Worm (Caenorhabditis elegans): ENCODE data around the gene wdr-5.3.
A peak's percentile ranks its signal among the peaks of the same experiment; 100 is the strongest.

The wdr-5.3 gene

ce11 chrV:10762695-10763094, 25.8 kb downstream of the wdr-5.3 start, which contains the start of gene sre-6:
sre-6 (minus strand) TSS chrV:10762795.
- no peak for TF ChIP-seq swsn-7 (tag; optimal IDR thresholded peaks at IDR 0.05)
- TF ChIP-seq aly-2 (tag; optimal IDR thresholded peaks at IDR 0.05) = no peak
- TF ChIP-seq elt-2 (tag; optimal IDR thresholded peaks at IDR 0.05) = peak; percentile 26
- no peak for TF ChIP-seq ceh-63 (GFP tag; optimal IDR thresholded peaks at IDR 0.05)
- TF ChIP-seq snpc-4 (tag; optimal IDR thresholded peaks at IDR 0.05) = no peak
- TF ChIP-seq nhr-28 (tag; optimal IDR thresholded peaks at IDR 0.05) = no peak
- TF ChIP-seq Y116A8C.19 (tag; optimal IDR thresholded peaks at IDR 0.05; ENCODE audit: borderline replicate concordance) = no peak
- no peak for TF ChIP-seq lin-39 (tag; optimal IDR thresholded peaks at IDR 0.05)
- no peak for TF ChIP-seq nhr-19 (GFP tag; conservative IDR thresholded peaks at IDR 0.05)
- TF ChIP-seq ama-1 (optimal IDR thresholded peaks at IDR 0.05) = no peak
- TF ChIP-seq fkh-10 (GFP tag; optimal IDR thresholded peaks at IDR 0.05) = no peak
- TF ChIP-seq C34B4.2 (tag; optimal IDR thresholded peaks at IDR 0.05) = no peak
- TF ChIP-seq efl-1 (optimal IDR thresholded peaks at IDR 0.05) = no peak
- peak in 1 of 2 experiments; percentile 8 for TF ChIP-seq efl-1 (GFP tag; optimal IDR thresholded peaks at IDR 0.05 in 1 of 2)
- TF ChIP-seq dpl-1 (GFP tag; optimal IDR thresholded peaks at IDR 0.05) = no peak
- no peak for TF ChIP-seq ztf-4 (tag; optimal IDR thresholded peaks at IDR 0.05)
- no peak for TF ChIP-seq fos-1 (tag; optimal IDR thresholded peaks at IDR 0.05)
- no peak for TF ChIP-seq mdl-1 (tag; optimal IDR thresholded peaks at IDR 0.05)
- no peak for TF ChIP-seq aha-1 (tag; optimal IDR thresholded peaks at IDR 0.05)

ce11 chrV:10764066-10764465, 27.1 kb downstream of the wdr-5.3 start, which contains the start of gene ocr-1:
ocr-1 (plus strand) TSS chrV:10764366.
- TF ChIP-seq isw-1 (GFP tag; IDR thresholded peaks at IDR 0.05) (no peak), C04F5.9 (tag; optimal IDR thresholded peaks at IDR 0.05) (no peak), lin-13 (GFP tag; optimal IDR thresholded peaks at IDR 0.05) (no peak), swsn-7 (tag; optimal IDR thresholded peaks at IDR 0.05) (no peak), dsc-1 (tag; optimal IDR thresholded peaks at IDR 0.05) (no peak), sox-4 (tag; optimal IDR thresholded peaks at IDR 0.05) (no peak), egl-13 (tag; optimal IDR thresholded peaks at IDR 0.05) (no peak), aha-1 (tag; optimal IDR thresholded peaks at IDR 0.05) (no peak), fkh-10 (GFP tag; optimal IDR thresholded peaks at IDR 0.05) (no peak), ceh-82 (tag; optimal IDR thresholded peaks at IDR 0.05) (no peak), tbx-2 (tag; optimal IDR thresholded peaks at IDR 0.05) (no peak), C16A3.4 (tag; optimal IDR thresholded peaks at IDR 0.05) (no peak), ces-1 (GFP tag; optimal IDR thresholded peaks at IDR 0.05) (no peak)

ce11 chrV:10768892-10769291, 32.0 kb downstream of the wdr-5.3 start:
- no peak for TF ChIP-seq ceh-88 (GFP tag; IDR thresholded peaks at IDR 0.05)
- TF ChIP-seq ets-5 (GFP tag; IDR thresholded peaks at IDR 0.05) = no peak
- TF ChIP-seq unc-30 (tag; optimal IDR thresholded peaks at IDR 0.05) = no peak
- no peak for TF ChIP-seq pqm-1 (tag; optimal IDR thresholded peaks at IDR 0.05)
- TF ChIP-seq nhr-77 (tag; optimal IDR thresholded peaks at IDR 0.05) = no peak
- TF ChIP-seq tlp-1 (tag; optimal IDR thresholded peaks at IDR 0.05) = no peak
- no peak for TF ChIP-seq ceh-90 (tag; optimal IDR thresholded peaks at IDR 0.05)
- no peak for TF ChIP-seq snu-23 (GFP tag; optimal IDR thresholded peaks at IDR 0.05)
- no peak for TF ChIP-seq sup-37 (GFP tag; optimal IDR thresholded peaks at IDR 0.05)
- no peak for TF ChIP-seq irx-1 (tag; optimal IDR thresholded peaks at IDR 0.05)

ce11 chrV:10770026-10770425, 33.1 kb downstream of the wdr-5.3 start, which contains the start of the genes D1054.1 and pas-2:
D1054.1 (minus strand) TSS chrV:10770217.
pas-2 (plus strand) TSS chrV:10770368.
- TF ChIP-seq lsy-2 (tag; optimal IDR thresholded peaks at IDR 0.05) (peak in 1 of 2 experiments; percentile 41), lin-14 (GFP tag; optimal IDR thresholded peaks at IDR 0.05) (peak; percentile 54), efl-1 (optimal IDR thresholded peaks at IDR 0.05) (peak in 1 of 2 experiments; percentile 24), efl-1 (GFP tag; optimal IDR thresholded peaks at IDR 0.05 in 1 of 2) (peak in 1 of 2 experiments; percentile 3), mab-9 (GFP tag; IDR thresholded peaks at IDR 0.05) (no peak), fkh-4 (tag; optimal IDR thresholded peaks at IDR 0.05; ENCODE audit: borderline replicate concordance) (no peak), rnt-1 (tag; optimal IDR thresholded peaks at IDR 0.05) (no peak), lin-35 (GFP tag; optimal IDR thresholded peaks at IDR 0.05) (peak; percentile 22 to 34), ceh-88 (GFP tag; IDR thresholded peaks at IDR 0.05) (no peak), skn-1 (tag; optimal IDR thresholded peaks at IDR 0.05) (peak; percentile 92), nhr-71 (tag; optimal IDR thresholded peaks at IDR 0.05) (no peak), nhr-84 (tag; optimal IDR thresholded peaks at IDR 0.05) (no peak), mep-1 (tag; optimal IDR thresholded peaks at IDR 0.05) (peak; percentile 45), grh-1 (GFP tag; IDR thresholded peaks at IDR 0.05) (no peak), swsn-7 (tag; optimal IDR thresholded peaks at IDR 0.05) (no peak), lir-3 (tag; optimal IDR thresholded peaks at IDR 0.05; ENCODE audit: poor library complexity) (no peak), blmp-1 (tag; optimal IDR thresholded peaks at IDR 0.05) (peak; percentile 45)

All from whole organism, L1 larva.